Worm (Caenorhabditis elegans) whole organism, L1 larva: Measurements from ENCODE around the gene vab-8.

Experiments used
- C16A3.4 ChIP-seq: fragments of 150-350 bp; optimal IDR thresholded peaks from 2 replicates; lab custom pipeline; 2014; ENCODE audit warnings: missing biosample characterization, missing genetic modification characterization
- aly-2 ChIP-seq: fragments of 150-350 bp; optimal IDR thresholded peaks from 2 replicates; lab custom pipeline; 2014; ENCODE audit warnings: missing biosample characterization, missing genetic modification characterization
- fkh-10 ChIP-seq: sonication (generic microtip); optimal IDR thresholded peaks from 2 replicates; lab custom pipeline; 2017; ENCODE audit warnings: missing biosample characterization, missing genetic modification reagents, missing genetic modification characterization
- nhr-90 ChIP-seq: sonication (generic microtip); optimal IDR thresholded peaks from 2 replicates; lab custom pipeline; 2016; ENCODE audit warnings: mild to moderate bottlenecking, missing genetic modification characterization, missing compliant biosample characterization; ENCODE audit not compliant: poor library complexity
- unc-62 ChIP-seq: fragments of 150-350 bp; optimal IDR thresholded peaks from 2 replicates; lab custom pipeline; 2014; ENCODE audit warnings: missing biosample characterization, missing genetic modification reagents, missing genetic modification characterization
- vab-15 ChIP-seq: sonication (generic microtip); optimal IDR thresholded peaks from 2 replicates; lab custom pipeline; 2017; ENCODE audit warnings: missing genotype, mild to moderate bottlenecking, missing genetic modification characterization, missing compliant biosample characterization

ce11 chrV:12198545-12198944, 14.6 kb upstream of the vab-8 start, which contains the start of gene lon-3:
- TF ChIP-seq nhr-90 (tag; lab: Kevin White, UChicago) (no peak), fkh-10 (GFP tag; lab: Kevin White, UChicago) (no peak), aly-2 (no peak), C16A3.4 (no peak), unc-62 (no peak), vab-15 (tag; lab: Kevin White, UChicago) (no peak)
